Worm (Caenorhabditis elegans): ENCODE results near the gene T25E4.1.

DNA sequence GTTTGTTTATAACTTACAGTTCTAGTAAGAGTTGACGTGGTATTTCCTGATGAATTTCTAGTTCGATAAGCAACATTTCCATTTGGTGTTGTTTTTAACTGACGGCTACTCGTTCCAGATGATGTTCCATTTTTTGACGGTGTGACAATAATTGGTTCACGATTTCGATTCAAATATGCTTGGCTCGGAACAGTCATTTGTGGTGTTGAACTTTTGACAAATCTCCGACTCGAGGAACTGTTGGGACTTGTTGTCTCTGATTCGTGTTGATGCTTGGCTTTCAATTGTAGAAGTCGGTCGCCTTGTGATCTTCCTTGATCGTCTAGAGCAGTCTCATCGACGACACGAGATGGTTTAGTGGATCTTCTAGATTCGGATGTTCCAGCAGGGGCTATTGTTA lies 13.4 kb downstream of the T25E4.1 start:
- TF ChIP-seq nhr-237 (tag; optimal IDR thresholded peaks at IDR 0.05) (no peak), lin-13 (tag; optimal IDR thresholded peaks at IDR 0.05) (no peak), nhr-76 (tag; optimal IDR thresholded peaks at IDR 0.05) (no peak), nhr-28 (tag; optimal IDR thresholded peaks at IDR 0.05) (no peak), mep-1 (tag; optimal IDR thresholded peaks at IDR 0.05) (no peak), pha-4 (tag; optimal IDR thresholded peaks at IDR 0.05) (no peak), snpc-4 (tag; optimal IDR thresholded peaks at IDR 0.05) (no peak), ztf-11 (tag; optimal IDR thresholded peaks at IDR 0.05) (no peak), ham-2 (GFP tag; optimal IDR thresholded peaks at IDR 0.05) (no peak), unc-120 (tag; optimal IDR thresholded peaks at IDR 0.05; ENCODE audit: poor library complexity, severe bottlenecking) (no peak), ceh-39 (tag; optimal IDR thresholded peaks at IDR 0.05) (no peak), zip-8 (tag; optimal IDR thresholded peaks at IDR 0.05) (no peak), elt-1 (tag; optimal IDR thresholded peaks at IDR 0.05; ENCODE audit: borderline replicate concordance, insufficient read depth) (no peak), nhr-2 (tag; optimal IDR thresholded peaks at IDR 0.05) (no peak)
